Fruit fly (Drosophila melanogaster): ENCODE measurements around the gene CG9682.

CG9682 gene

dm6 chr3R:30297652-30298051 is 46.9 kb downstream of the CG9682 start:
- TF ChIP-seq EcR (GFP tag; optimal IDR thresholded peaks at IDR 0.05) (peak; percentile 50), CG4496 (GFP tag; IDR thresholded peaks at IDR 0.05) (0 out of 3 replicates have a peak, but pooled peaks have one; percentile 9), fd96Ca (GFP tag; IDR thresholded peaks at IDR 0.05) (peak; percentile 38; the same call in 1 of the 3 replicates), CG32121 (GFP tag; IDR thresholded peaks at IDR 0.05) (no peak), Pif1B (GFP tag; optimal IDR thresholded peaks at IDR 0.05) (peak; percentile 26)

Data from whole organism, pupa.